Fruit fly (Drosophila melanogaster) whole organism, embryonic: ENCODE data around the gene aln.
A peak's percentile ranks its signal among the peaks of the same experiment; 100 is the strongest.

Experiments used
- ATbp ChIP-seq: fragments of 200-800 bp; sonication (Bioruptor generic); optimal IDR thresholded peaks from 2 replicates; lab custom pipeline; 2017; ENCODE audit warnings: missing biosample characterization, mild to moderate bottlenecking, missing genetic modification characterization, missing genetic modification reagents
- C15 ChIP-seq: fragments of 200-800 bp; sonication (Bioruptor generic); IDR thresholded peaks from 3 replicates; pipeline ENCODE4 v1.3.6; 2022; ENCODE audit warnings: missing biosample characterization, missing genetic modification characterization
- CG10366 ChIP-seq: fragments of 200-800 bp; sonication (Bioruptor generic); IDR thresholded peaks from 2 replicates; pipeline ENCODE4 v1.3.6; 2022; ENCODE audit warnings: missing biosample characterization, missing genetic modification characterization
- CG10431 ChIP-seq: fragments of 200-800 bp; sonication (Bioruptor generic); optimal IDR thresholded peaks from 3 replicates; lab custom pipeline; 2018; ENCODE audit warnings: missing biosample characterization, mild to moderate bottlenecking, missing genetic modification characterization
- CG10979 ChIP-seq: fragments of 200-800 bp; sonication (Bioruptor generic); optimal IDR thresholded peaks from 2 replicates; lab custom pipeline; 2018; ENCODE audit warnings: missing biosample characterization, mild to moderate bottlenecking, missing genetic modification characterization, moderate library complexity
- CG11456 ChIP-seq: fragments of 200-800 bp; sonication (Bioruptor generic); IDR thresholded peaks from 3 replicates; pipeline ENCODE4 v1.3.6; 2022; ENCODE audit warnings: missing biosample characterization, missing genetic modification characterization
- CG12155 ChIP-seq: fragments of 200-800 bp; sonication (Bioruptor generic); optimal IDR thresholded peaks from 3 replicates; lab custom pipeline; 2016; ENCODE audit warnings: missing biosample characterization, missing genetic modification characterization
- CG1233 ChIP-seq: fragments of 200-800 bp; sonication (Bioruptor generic); optimal IDR thresholded peaks from 4 replicates; lab custom pipeline; 2018; ENCODE audit warnings: missing biosample characterization, mild to moderate bottlenecking, missing genetic modification characterization
- CG12659 ChIP-seq: fragments of 200-800 bp; sonication (Bioruptor generic); optimal IDR thresholded peaks from 3 replicates; lab custom pipeline; 2017; ENCODE audit warnings: mild to moderate bottlenecking, missing biosample characterization, missing genetic modification reagents, missing genetic modification characterization
- CG12744 ChIP-seq: fragments of 200-800 bp; sonication (Bioruptor generic); optimal IDR thresholded peaks from 2 replicates; lab custom pipeline; 2016; ENCODE audit warnings: missing biosample characterization, missing genetic modification characterization
- CG13123 ChIP-seq: fragments of 200-800 bp; sonication (Bioruptor generic); optimal IDR thresholded peaks from 2 replicates; lab custom pipeline; 2016; ENCODE audit warnings: missing biosample characterization, missing genetic modification characterization
- CG13624 ChIP-seq: fragments of 200-800 bp; sonication (Bioruptor generic); optimal IDR thresholded peaks from 2 replicates; lab custom pipeline; 2016; ENCODE audit warnings: missing biosample characterization, missing genetic modification characterization
- CG13775 ChIP-seq: fragments of 200-800 bp; sonication (Bioruptor generic); optimal IDR thresholded peaks from 3 replicates; lab custom pipeline; 2017; ENCODE audit warnings: missing biosample characterization, mild to moderate bottlenecking, missing genetic modification characterization
- CG14050 ChIP-seq: fragments of 200-800 bp; sonication (Bioruptor generic); IDR thresholded peaks from 3 replicates; pipeline ENCODE4 v1.3.6; 2022; ENCODE audit warnings: missing biosample characterization, missing genetic modification characterization
- CG14667 ChIP-seq: fragments of 200-800 bp; sonication (Bioruptor generic); IDR thresholded peaks from 2 replicates; pipeline ENCODE4 v1.3.6; 2022; ENCODE audit warnings: missing biosample characterization, missing genetic modification characterization
- CG15479 ChIP-seq: fragments of 200-800 bp; sonication (Bioruptor generic); optimal IDR thresholded peaks from 3 replicates; lab custom pipeline; 2019; ENCODE audit warnings: missing biosample characterization, mild to moderate bottlenecking, missing genetic modification characterization, moderate library complexity
- CG31365 ChIP-seq: fragments of 200-800 bp; sonication (Bioruptor generic); optimal IDR thresholded peaks from 2 replicates; lab custom pipeline; 2018; ENCODE audit warnings: missing biosample characterization, mild to moderate bottlenecking, missing genetic modification characterization
- CG34376 ChIP-seq: fragments of 200-800 bp; sonication (Bioruptor generic); optimal IDR thresholded peaks from 2 replicates; lab custom pipeline; 2018; ENCODE audit warnings: missing biosample characterization, mild to moderate bottlenecking, missing genetic modification characterization
- CG4404 ChIP-seq: fragments of 200-800 bp; sonication (Bioruptor generic); IDR thresholded peaks from 2 replicates; pipeline ENCODE4 v1.3.6; 2022; ENCODE audit warnings: missing biosample characterization, missing genetic modification characterization
- CG5953 ChIP-seq: fragments of 200-800 bp; sonication (Bioruptor generic); IDR thresholded peaks from 2 replicates; pipeline ENCODE4 v1.3.6; 2022; ENCODE audit warnings: missing biosample characterization, missing genetic modification characterization
- CG6854 ChIP-seq: fragments of 200-800 bp; sonication (Bioruptor generic); optimal IDR thresholded peaks from 3 replicates; lab custom pipeline; 2017; ENCODE audit warnings: missing biosample characterization, mild to moderate bottlenecking, missing genetic modification characterization
- CG8089 ChIP-seq: fragments of 200-800 bp; sonication (Bioruptor generic); optimal IDR thresholded peaks from 3 replicates; lab custom pipeline; 2016; ENCODE audit warnings: missing biosample characterization, missing genetic modification characterization
- CG9797 ChIP-seq: fragments of 200-800 bp; sonication (Bioruptor generic); optimal IDR thresholded peaks from 3 replicates; lab custom pipeline; 2018; ENCODE audit warnings: missing biosample characterization, mild to moderate bottlenecking, missing genetic modification characterization
- CG9932 ChIP-seq: fragments of 200-800 bp; sonication (Bioruptor generic); IDR thresholded peaks from 2 replicates; pipeline ENCODE4 v1.3.6; 2022; ENCODE audit warnings: missing biosample characterization, missing genetic modification characterization
- Camta ChIP-seq: fragments of 200-800 bp; sonication (Bioruptor generic); optimal IDR thresholded peaks from 2 replicates; lab custom pipeline; 2016; ENCODE audit warnings: missing biosample characterization, missing genetic modification characterization
- CrebB ChIP-seq: fragments of 200-800 bp; sonication (Bioruptor generic); optimal IDR thresholded peaks from 3 replicates; lab custom pipeline; 2018; ENCODE audit warnings: missing biosample characterization, mild to moderate bottlenecking, missing genetic modification characterization
- Dek ChIP-seq: fragments of 200-800 bp; sonication (Bioruptor generic); optimal IDR thresholded peaks from 3 replicates; lab custom pipeline; 2019; ENCODE audit warnings: missing biosample characterization, mild to moderate bottlenecking, missing genetic modification characterization, moderate library complexity
- Dip2 ChIP-seq: fragments of 200-800 bp; sonication (Bioruptor generic); IDR thresholded peaks from 2 replicates; pipeline ENCODE4 v1.3.6; 2022; ENCODE audit warnings: missing biosample characterization, missing genetic modification characterization
- Dll ChIP-seq: fragments of 200-800 bp; sonication (Bioruptor generic); IDR thresholded peaks from 4 replicates; pipeline ENCODE4 v1.3.6; 2022; ENCODE audit warnings: missing biosample characterization, missing genetic modification characterization; ENCODE audit not compliant: partially characterized antibody
- Hsf ChIP-seq: fragments of 200-800 bp; sonication (Bioruptor generic); optimal IDR thresholded peaks from 3 replicates; lab custom pipeline; 2016; ENCODE audit warnings: missing biosample characterization, missing genetic modification characterization
- Max ChIP-seq: fragments of 200-800 bp; sonication (Bioruptor generic); optimal IDR thresholded peaks from 2 replicates; lab custom pipeline; 2016; ENCODE audit warnings: missing biosample characterization, mild to moderate bottlenecking, missing genetic modification characterization
- NC2α ChIP-seq: fragments of 200-800 bp; sonication (Bioruptor generic); optimal IDR thresholded peaks from 2 replicates; lab custom pipeline; 2016; ENCODE audit warnings: missing biosample characterization, missing genetic modification characterization
- Nf-YA ChIP-seq: fragments of 200-800 bp; sonication (Bioruptor generic); IDR thresholded peaks from 2 replicates; pipeline ENCODE4 v1.3.6; 2022; ENCODE audit warnings: missing biosample characterization, missing genetic modification characterization
- NfI ChIP-seq: fragments of 200-800 bp; sonication (Bioruptor generic); optimal IDR thresholded peaks from 3 replicates; lab custom pipeline; 2018; ENCODE audit warnings: missing biosample characterization, mild to moderate bottlenecking, missing genetic modification characterization, moderate library complexity
- Sin3A ChIP-seq: fragments of >200 bp; optimal IDR thresholded peaks from 2 replicates; lab custom pipeline; 2018
- Sry-β ChIP-seq: fragments of 200-800 bp; sonication (Bioruptor generic); optimal IDR thresholded peaks from 2 replicates; lab custom pipeline; 2018; ENCODE audit warnings: missing biosample characterization, mild to moderate bottlenecking, missing genetic modification characterization, moderate library complexity
- ci ChIP-seq: fragments of 200-800 bp; sonication (Bioruptor generic); IDR thresholded peaks from 3 replicates; pipeline ENCODE4 v1.3.6; 2022; ENCODE audit warnings: missing biosample characterization, missing genetic modification characterization
- dmrt11E ChIP-seq: fragments of 200-800 bp; sonication (Bioruptor generic); optimal IDR thresholded peaks from 3 replicates; lab custom pipeline; 2018; ENCODE audit warnings: missing biosample characterization, mild to moderate bottlenecking, missing genetic modification characterization, moderate library complexity
- ftz-f1 ChIP-seq: fragments of 200-800 bp; sonication (Bioruptor generic); optimal IDR thresholded peaks from 2 replicates; lab custom pipeline; 2016; ENCODE audit warnings: missing biosample characterization, missing genetic modification characterization
- grau ChIP-seq: fragments of 200-800 bp; optimal IDR thresholded peaks from 3 replicates; lab custom pipeline; 2019; ENCODE audit warnings: missing biosample characterization, mild to moderate bottlenecking, missing genetic modification characterization, moderate library complexity
- sd ChIP-seq: fragments of 200-800 bp; sonication (Bioruptor generic); optimal IDR thresholded peaks from 3 replicates; lab custom pipeline; 2018; ENCODE audit warnings: missing biosample characterization, mild to moderate bottlenecking, missing genetic modification characterization, moderate library complexity
- slp2 ChIP-seq: fragments of 200-800 bp; sonication (Bioruptor generic); optimal IDR thresholded peaks from 2 replicates; lab custom pipeline; 2016; ENCODE audit warnings: missing biosample characterization, missing genetic modification characterization
- sob ChIP-seq: fragments of 200-800 bp; sonication (Bioruptor generic); IDR thresholded peaks from 2 replicates; pipeline ENCODE4 v1.3.6; 2022; ENCODE audit warnings: missing biosample characterization, missing genetic modification characterization
- tgo ChIP-seq: fragments of 200-800 bp; sonication (Bioruptor generic); IDR thresholded peaks from 3 replicates; pipeline ENCODE4 v1.3.6; 2022; ENCODE audit warnings: missing biosample characterization, missing genetic modification characterization
- tup ChIP-seq: fragments of 200-800 bp; sonication (Bioruptor generic); optimal IDR thresholded peaks from 2 replicates; lab custom pipeline; 2016; ENCODE audit warnings: missing biosample characterization, mild to moderate bottlenecking, missing genetic modification characterization, moderate library complexity
- vnd ChIP-seq: fragments of 200-800 bp; sonication (Bioruptor generic); IDR thresholded peaks from 3 replicates; pipeline ENCODE4 v1.3.6; 2022; ENCODE audit warnings: missing biosample characterization, missing genetic modification characterization; ENCODE audit not compliant: partially characterized antibody
- wek ChIP-seq: fragments of 200-800 bp; sonication (Bioruptor generic); optimal IDR thresholded peaks from 3 replicates; lab custom pipeline; 2018; ENCODE audit warnings: missing biosample characterization, mild to moderate bottlenecking, missing genetic modification characterization, moderate library complexity
- z ChIP-seq: fragments of 200-800 bp; sonication (Bioruptor generic); IDR thresholded peaks from 3 replicates; pipeline ENCODE4 v1.3.6; 2022; ENCODE audit warnings: missing biosample characterization, missing genetic modification characterization
- zf30C ChIP-seq: fragments of 200-800 bp; sonication (Bioruptor generic); optimal IDR thresholded peaks from 3 replicates; lab custom pipeline; 2018; ENCODE audit warnings: missing biosample characterization, mild to moderate bottlenecking, missing genetic modification characterization

Gene aln

dm6 chr3L:1007513-1008459, 14.0 kb downstream of the aln start:
- TF ChIP-seq CrebB (tag; lab: Kevin White, UChicago) (peak; percentile 24), C15 (peak; percentile 63; the same call in 2 of the 3 replicates), slp2 (GFP tag; lab: Kevin White, UChicago) (peak; percentile 41), Hsf (peak; percentile 66), CG10431 (GFP tag; lab: Kevin White, UChicago) (no peak), tup (GFP tag; lab: Kevin White, UChicago) (no peak), vnd (no peak), Sin3A (no peak), CG6854 (GFP tag; lab: Kevin White, UChicago) (peak; percentile 65), ATbp (peak; percentile 64), CG14667 (GFP tag; lab: Robert Waterston, UW) (peak; percentile 72), CG13123 (peak; percentile 20), CG9932 (GFP tag; lab: Robert Waterston, UW) (peak; percentile 92), CG34376 (GFP tag; lab: Kevin White, UChicago) (peak; percentile 68), CG12155 (peak; percentile 81), CG10366 (GFP tag; lab: Robert Waterston, UW) (peak; percentile 87), CG9797 (no peak), dmrt11E (tag; lab: Kevin White, UChicago) (peak; percentile 46), ftz-f1 (GFP tag; lab: Kevin White, UChicago) (peak; percentile 2), ci (GFP tag; lab: Robert Waterston, UW) (peak; percentile 91), CG14050 (peak; percentile 77), CG13624 (GFP tag; lab: Kevin White, UChicago) (peak; percentile 66), Max (GFP tag; lab: Kevin White, UChicago) (peak; percentile 74), CG12744 (GFP tag; lab: Kevin White, UChicago) (peak; percentile 10), Dll (GFP tag; lab: Robert Waterston, UW) (no peak), CG13775 (GFP tag; lab: Kevin White, UChicago) (peak; percentile 80), CG1233 (GFP tag; lab: Kevin White, UChicago) (peak; percentile 31), CG31365 (peak; percentile 48), NC2α (GFP tag; lab: Kevin White, UChicago) (no peak), Dip2 (GFP tag; lab: Robert Waterston, UW) (no peak), CG10979 (tag; lab: Kevin White, UChicago) (peak; percentile 68), CG12659 (peak; percentile 80), CG11456 (GFP tag; lab: Robert Waterston, UW) (peak; percentile 79; the same call in 2 of the 3 replicates), zf30C (GFP tag; lab: Kevin White, UChicago) (peak; percentile 75), wek (GFP tag; lab: Kevin White, UChicago) (no peak), Dek (tag; lab: Kevin White, UChicago) (peak; percentile 80), grau (tag; lab: Kevin White, UChicago) (peak; percentile 87), tgo (GFP tag; lab: Robert Waterston, UW) (peak; percentile 89), sd (tag; lab: Kevin White, UChicago) (peak; percentile 56), Nf-YA (0 out of 2 replicates have a peak, but pooled peaks have one; percentile 54), CG4404 (peak; percentile 69), CG15479 (GFP tag; lab: Kevin White, UChicago) (no peak), CG8089 (GFP tag; lab: Kevin White, UChicago) (no peak), sob (GFP tag; lab: Robert Waterston, UW) (peak; percentile 75), z (GFP tag; lab: Robert Waterston, UW) (peak; percentile 69; the same call in 2 of the 3 replicates), Sry-β (GFP tag; lab: Kevin White, UChicago) (no peak), NfI (GFP tag; lab: Kevin White, UChicago) (peak; percentile 83), Camta (GFP tag; lab: Kevin White, UChicago) (peak; percentile 82), CG5953 (GFP tag; lab: Robert Waterston, UW) (peak; percentile 74)
